Worm (Caenorhabditis elegans) whole organism, L4 larva: Measurements from ENCODE around the gene nyn-3.

Experiments used
- ZK546.5 ChIP-seq, 2 experiments: sonication (generic microtip); optimal IDR thresholded peaks; 2 replicates each; lab custom pipeline; 2017; ENCODE audit warnings: missing biosample characterization in 2 of 2, missing genetic modification characterization in 2 of 2
- aly-2 ChIP-seq: sonication (generic microtip); optimal IDR thresholded peaks from 2 replicates; lab custom pipeline; 2018; ENCODE audit warnings: missing biosample characterization, missing genetic modification characterization
- ama-1 ChIP-seq: fragments of 150-350 bp; optimal IDR thresholded peaks from 2 replicates; lab custom pipeline; 2014; ENCODE audit warnings: inconsistent platforms, mixed read lengths
- ceh-82 ChIP-seq: sonication (generic microtip); optimal IDR thresholded peaks from 2 replicates; lab custom pipeline; 2017; ENCODE audit warnings: missing biosample characterization, missing genetic modification characterization
- egl-27 ChIP-seq: sonication (generic microtip); optimal IDR thresholded peaks from 3 replicates; lab custom pipeline; 2017; ENCODE audit warnings: missing biosample characterization, missing genetic modification reagents, missing genetic modification characterization
- lin-13 ChIP-seq: fragments of 150-350 bp; optimal IDR thresholded peaks from 2 replicates; lab custom pipeline; 2014; ENCODE audit warnings: missing biosample characterization, missing genetic modification reagents, missing genetic modification characterization
- lin-15B ChIP-seq: fragments of 150-350 bp; sonication (generic microtip); optimal IDR thresholded peaks from 3 replicates; lab custom pipeline; 2014; ENCODE audit warnings: missing biosample characterization, missing genetic modification characterization
- madf-5 ChIP-seq, 2 experiments: fragments of 200-800 bp; sonication (Bioruptor generic); IDR thresholded peaks; 2 replicates each; pipeline ENCODE4 v1.3.6; 2022; ENCODE audit warnings: missing compliant biosample characterization in 2 of 2, missing genetic modification characterization in 2 of 2
- nhr-111 ChIP-seq: fragments of 200-800 bp; sonication (Bioruptor generic); optimal IDR thresholded peaks from 2 replicates; lab custom pipeline; 2018; ENCODE audit warnings: mild to moderate bottlenecking, missing genetic modification characterization, missing compliant biosample characterization
- nhr-25 ChIP-seq: sonication (generic microtip); optimal IDR thresholded peaks from 2 replicates; lab custom pipeline; 2017; ENCODE audit warnings: missing genetic modification characterization, mild to moderate bottlenecking, missing compliant biosample characterization, antibody characterized with exemption, moderate library complexity, borderline replicate concordance; ENCODE audit not compliant: insufficient read depth
- pqm-1 ChIP-seq: sonication (generic microtip); optimal IDR thresholded peaks from 2 replicates; lab custom pipeline; 2017; ENCODE audit warnings: missing biosample characterization, missing genetic modification characterization
- rbr-2 ChIP-seq: sonication (generic microtip); optimal IDR thresholded peaks from 2 replicates; lab custom pipeline; 2016; ENCODE audit warnings: missing genotype, missing genetic modification characterization, missing compliant biosample characterization
- unc-62 ChIP-seq, 3 experiments: fragments of 150-350 bp in 1 of 3; sonication (generic microtip); optimal IDR thresholded peaks in 2 of 3; peaks in 1 of 3; 1 replicate in 1 of 3; 2 replicates in 2 of 3; lab custom pipeline; 2014 to 2017; ENCODE audit warnings: missing biosample characterization in 3 of 3, missing genetic modification characterization in 3 of 3, missing genetic modification reagents in 3 of 3, missing genotype in 1 of 3

DNA sequence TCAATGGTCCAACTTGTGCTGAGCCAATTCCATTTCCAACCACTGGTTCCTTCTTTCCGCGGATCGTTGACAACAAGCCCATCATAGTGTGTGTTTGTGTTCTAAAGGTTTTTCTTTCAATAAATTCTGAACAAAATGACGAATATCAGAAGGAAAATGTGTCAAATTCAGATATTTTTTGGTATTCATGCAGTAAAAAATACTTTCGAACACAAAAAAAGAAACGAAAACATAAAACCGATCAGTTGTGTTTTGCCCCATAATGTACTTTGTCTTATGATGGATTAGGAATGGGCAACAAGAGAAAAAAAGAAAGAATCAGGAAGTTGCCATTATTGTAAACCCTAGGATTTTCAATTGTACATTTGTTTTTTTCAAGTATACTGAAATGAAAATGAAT, 16.8 kb upstream of the nyn-3 start, which contains the start of gene glb-10:
- TF ChIP-seq ama-1 (lab: Kevin White, UChicago) (no peak), pqm-1 (no peak), lin-13 (GFP tag; lab: Kevin White, UChicago) (no peak), ceh-82 (tag; lab: Kevin White, UChicago) (no peak), egl-27 (tag; lab: Kevin White, UChicago) (no peak), rbr-2 (tag; lab: Kevin White, UChicago) (no peak), aly-2 (tag; lab: Kevin White, UChicago) (no peak), unc-62 (GFP tag; optimal IDR thresholded peaks at IDR 0.05 in 1 of 2; lab: Kevin White, UChicago) (no peak), unc-62 (tag; optimal IDR thresholded peaks at IDR 0.05; lab: Kevin White, UChicago) (no peak), nhr-25 (tag; lab: Kevin White, UChicago) (no peak), lin-15B (tag; lab: Kevin White, UChicago) (no peak), madf-5 (GFP tag; IDR thresholded peaks at IDR 0.05; lab: Robert Waterston, UW) (no peak), nhr-111 (GFP tag; lab: Kevin White, UChicago) (no peak), ZK546.5 (tag; optimal IDR thresholded peaks at IDR 0.05; lab: Kevin White, UChicago) (no peak)
